Worm (Caenorhabditis elegans) whole organism, L2 larva: ENCODE results near the gene clec-161.

Source experiments
- egl-27 ChIP-seq: sonication (generic microtip); optimal IDR thresholded peaks from 3 replicates; lab custom pipeline; 2017; ENCODE audit warnings: missing biosample characterization, missing genetic modification reagents, missing genetic modification characterization
- mdl-1 ChIP-seq, 2 experiments: fragments of 150-350 bp in 1 of 2; sonication (generic microtip) in 1 of 2; optimal IDR thresholded peaks; 2 replicates each; lab custom pipeline; 2017; ENCODE audit warnings: missing biosample characterization in 2 of 2, missing genetic modification characterization in 2 of 2
- nhr-129 ChIP-seq: fragments of 150-350 bp; optimal IDR thresholded peaks from 2 replicates; lab custom pipeline; 2014; ENCODE audit warnings: missing biosample characterization, missing genetic modification characterization
- nhr-237 ChIP-seq: fragments of 150-350 bp; optimal IDR thresholded peaks from 2 replicates; lab custom pipeline; 2014; ENCODE audit warnings: missing biosample characterization, missing genetic modification characterization
- nhr-77 ChIP-seq: fragments of 150-350 bp; optimal IDR thresholded peaks from 2 replicates; lab custom pipeline; 2014; ENCODE audit warnings: missing biosample characterization, missing genetic modification characterization
- skn-1 ChIP-seq: sonication (generic microtip); optimal IDR thresholded peaks from 2 replicates; lab custom pipeline; 2017; ENCODE audit warnings: missing biosample characterization, missing genetic modification characterization
- snpc-4 ChIP-seq: fragments of 150-350 bp; optimal IDR thresholded peaks from 2 replicates; lab custom pipeline; 2014; ENCODE audit warnings: missing biosample characterization, missing genetic modification characterization
- unc-39 ChIP-seq: fragments of 150-350 bp; optimal IDR thresholded peaks from 2 replicates; lab custom pipeline; 2014; ENCODE audit warnings: missing biosample characterization, missing genetic modification characterization

DNA sequence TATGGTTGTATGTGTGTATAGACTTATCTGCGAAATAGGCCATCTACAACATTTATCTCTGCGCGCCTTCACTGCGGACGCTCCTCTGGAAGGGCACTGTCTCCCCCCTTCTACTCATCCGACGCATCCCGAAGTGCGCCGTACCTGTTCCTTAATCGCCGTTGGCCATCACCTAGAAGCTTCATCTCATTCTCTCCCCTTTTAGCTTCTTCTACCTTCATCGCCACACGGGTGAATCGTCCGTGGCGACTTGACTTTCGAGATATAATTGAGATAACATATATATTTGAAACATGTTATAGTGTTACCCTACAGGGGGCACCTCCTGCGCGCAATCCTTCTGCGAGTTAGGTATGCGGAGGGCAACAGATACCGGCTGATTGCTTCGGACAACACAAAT, 33.6 kb upstream of the clec-161 start:
- TF ChIP-seq unc-39 (no peak), mdl-1 (tag; optimal IDR thresholded peaks at IDR 0.05; lab: Kevin White, UChicago) (no peak), nhr-77 (tag; lab: Kevin White, UChicago) (no peak), nhr-237 (tag; lab: Kevin White, UChicago) (no peak), nhr-129 (no peak), skn-1 (tag; lab: Kevin White, UChicago) (no peak), egl-27 (no peak), snpc-4 (no peak)
